Worm (Caenorhabditis elegans) whole organism, early embryonic: ENCODE measurements around the gene C27H5.2.

Experiments
- B0310.2 ChIP-seq: sonication (generic microtip); optimal IDR thresholded peaks from 2 replicates; lab custom pipeline; 2016; ENCODE audit warnings: mild to moderate bottlenecking, missing genetic modification characterization, missing compliant biosample characterization
- F13C5.2 ChIP-seq: sonication (generic microtip); optimal IDR thresholded peaks from 2 replicates; lab custom pipeline; 2017; ENCODE audit warnings: mild to moderate bottlenecking, missing genetic modification characterization, inconsistent platforms, missing compliant biosample characterization
- aly-1 ChIP-seq: sonication (generic microtip); optimal IDR thresholded peaks from 2 replicates; lab custom pipeline; 2016; ENCODE audit warnings: missing genetic modification characterization, missing compliant biosample characterization
- ama-1 ChIP-seq: fragments of 150-350 bp; optimal IDR thresholded peaks from 2 replicates; lab custom pipeline; 2014
- ceh-36 ChIP-seq: sonication (generic microtip); optimal IDR thresholded peaks from 2 replicates; lab custom pipeline; 2016; ENCODE audit warnings: missing genetic modification characterization, inconsistent platforms, missing compliant biosample characterization
- ets-7 ChIP-seq: sonication (generic microtip); optimal IDR thresholded peaks from 2 replicates; lab custom pipeline; 2016; ENCODE audit warnings: missing genotype, missing genetic modification characterization, missing compliant biosample characterization
- flt-1 ChIP-seq: fragments of 200-800 bp; sonication (Bioruptor generic); IDR thresholded peaks from 2 replicates; pipeline ENCODE4 v1.3.6; 2022; ENCODE audit warnings: missing genetic modification characterization, missing compliant biosample characterization
- hnd-1 ChIP-seq: sonication (generic microtip); optimal IDR thresholded peaks from 2 replicates; lab custom pipeline; 2016; ENCODE audit warnings: missing genetic modification characterization, missing compliant biosample characterization
- pes-1 ChIP-seq: fragments of 200-800 bp; sonication (Bioruptor generic); IDR thresholded peaks from 2 replicates; pipeline ENCODE4 v1.3.6; 2022; ENCODE audit warnings: missing genetic modification reagents, missing genetic modification characterization, missing compliant biosample characterization
- scrt-1 ChIP-seq: fragments of 200-800 bp; sonication (Bioruptor generic); IDR thresholded peaks from 2 replicates; pipeline ENCODE4 v1.3.6; 2022; ENCODE audit warnings: missing genetic modification characterization, missing compliant biosample characterization
- tbx-11 ChIP-seq: fragments of 200-800 bp; sonication (Bioruptor generic); IDR thresholded peaks from 2 replicates; pipeline ENCODE4 v1.3.6; 2022; ENCODE audit warnings: missing genetic modification characterization, missing compliant biosample characterization
- tbx-37 ChIP-seq: fragments of 200-800 bp; sonication (Bioruptor generic); conservative IDR thresholded peaks from 2 replicates; pipeline ENCODE4 v1.3.6; 2022; ENCODE audit warnings: missing genetic modification reagents, missing genetic modification characterization, missing compliant biosample characterization
- tra-4 ChIP-seq: sonication (generic microtip); optimal IDR thresholded peaks from 2 replicates; lab custom pipeline; 2017; ENCODE audit warnings: missing genetic modification characterization, missing compliant biosample characterization

DNA sequence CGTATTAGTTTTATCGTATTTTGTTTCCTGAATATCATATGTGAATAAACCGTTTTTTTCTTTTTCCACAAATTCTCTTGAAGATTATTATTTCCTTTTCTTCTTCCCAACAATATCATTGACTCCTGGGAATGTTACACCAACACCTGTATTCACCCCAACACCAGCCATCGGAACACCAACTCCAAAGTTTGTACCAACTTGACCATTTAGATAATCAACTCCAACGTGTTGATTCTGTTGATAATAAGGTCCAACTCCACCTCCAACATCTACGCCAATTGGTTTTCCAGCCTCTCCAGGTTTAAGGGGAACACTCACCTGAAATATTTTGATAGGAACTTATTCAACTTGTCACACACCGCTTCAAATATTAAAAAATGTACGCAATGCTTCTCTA is 42.1 kb downstream of the C27H5.2 start:
- TF ChIP-seq hnd-1 (no peak), ama-1 (lab: Kevin White, UChicago) (no peak), F13C5.2 (no peak), aly-1 (no peak), B0310.2 (tag; lab: Kevin White, UChicago) (no peak), scrt-1 (GFP tag; lab: Robert Waterston, UW) (no peak), ets-7 (no peak), tbx-11 (GFP tag; lab: Robert Waterston, UW) (no peak), ceh-36 (tag; lab: Kevin White, UChicago) (no peak), tbx-37 (GFP tag; lab: Robert Waterston, UW) (no peak), flt-1 (GFP tag; lab: Robert Waterston, UW) (no peak), tra-4 (tag; lab: Kevin White, UChicago) (no peak), pes-1 (no peak)
